Worm (Caenorhabditis elegans) whole organism, early embryonic: ENCODE measurements around the gene C42C1.19.

ENCODE experiments used
- ama-1 ChIP-seq: fragments of 150-350 bp; optimal IDR thresholded peaks from 2 replicates; lab custom pipeline; 2014
- ceh-36 ChIP-seq: sonication (generic microtip); optimal IDR thresholded peaks from 2 replicates; lab custom pipeline; 2016; ENCODE audit warnings: missing genetic modification characterization, inconsistent platforms, missing compliant biosample characterization
- flt-1 ChIP-seq: fragments of 200-800 bp; sonication (Bioruptor generic); IDR thresholded peaks from 2 replicates; pipeline ENCODE4 v1.3.6; 2022; ENCODE audit warnings: missing genetic modification characterization, missing compliant biosample characterization
- hmg-4 ChIP-seq: fragments of 200-800 bp; sonication (Bioruptor generic); optimal IDR thresholded peaks from 2 replicates; lab custom pipeline; 2018; ENCODE audit warnings: mild to moderate bottlenecking, missing genetic modification characterization, missing compliant biosample characterization
- hnd-1 ChIP-seq: sonication (generic microtip); optimal IDR thresholded peaks from 2 replicates; lab custom pipeline; 2016; ENCODE audit warnings: missing genetic modification characterization, missing compliant biosample characterization

- no peak for TF ChIP-seq hnd-1
- no peak for TF ChIP-seq flt-1 (GFP tag; lab: Robert Waterston, UW)
- no peak for TF ChIP-seq hmg-4 (GFP tag; lab: Kevin White, UChicago)
- TF ChIP-seq ama-1 (lab: Kevin White, UChicago): no peak
- no peak for TF ChIP-seq ceh-36
Observed at ce11 chrIV:12265877-12266276, 16.7 kb upstream of the C42C1.19 start.
